Fruit fly (Drosophila melanogaster): ENCODE results near the gene Uch.

Uch gene

dm6 chr2L:2182735-2183340 is 31.2 kb downstream of the Uch start (continued):
- TF ChIP-seq MESR4 (GFP tag; optimal IDR thresholded peaks at IDR 0.05) (no peak), twi (tag; optimal IDR thresholded peaks at IDR 0.05) (no peak), HLHmδ (GFP tag; optimal IDR thresholded peaks at IDR 0.05) (peak; percentile 51), CG8924 (tag; optimal IDR thresholded peaks at IDR 0.05) (peak; percentile 75), pros (GFP tag; optimal IDR thresholded peaks at IDR 0.05) (no peak), her (GFP tag; optimal IDR thresholded peaks at IDR 0.05) (peak; percentile 48), CG7928 (GFP tag; optimal IDR thresholded peaks at IDR 0.05) (no peak), CG14965 (GFP tag; optimal IDR thresholded peaks at IDR 0.05; ENCODE audit: borderline replicate concordance) (no peak), corto (GFP tag; optimal IDR thresholded peaks at IDR 0.05) (no peak), CG12299 (tag; optimal IDR thresholded peaks at IDR 0.05) (no peak), CG9932 (GFP tag; IDR thresholded peaks at IDR 0.05) (no peak), Stat92E (GFP tag; optimal IDR thresholded peaks at IDR 0.05) (peak in 1 of 3 experiments; percentile 94), Aef1 (GFP tag; IDR thresholded peaks at IDR 0.05) (no peak), dm (GFP tag; optimal IDR thresholded peaks at IDR 0.05) (peak; percentile 19), tx (GFP tag; optimal IDR thresholded peaks at IDR 0.05) (peak; percentile 37), CG12155 (GFP tag; optimal IDR thresholded peaks at IDR 0.05) (peak; percentile 41), CG17612 (GFP tag; IDR thresholded peaks at IDR 0.05) (no peak), Hr51 (GFP tag; optimal IDR thresholded peaks at IDR 0.05) (peak in 1 of 2 experiments; percentile 56), ro (GFP tag; IDR thresholded peaks at IDR 0.05) (peak; percentile 34; the same call in 1 of the 2 replicates), CG15269 (tag; optimal IDR thresholded peaks at IDR 0.05) (no peak), grau (tag; optimal IDR thresholded peaks at IDR 0.05) (peak; percentile 62), bab2 (GFP tag; optimal IDR thresholded peaks at IDR 0.05) (peak; percentile 58), crc (GFP tag; optimal IDR thresholded peaks at IDR 0.05) (no peak), phol (tag; optimal IDR thresholded peaks at IDR 0.05) (peak; percentile 71), fd64A (GFP tag; optimal IDR thresholded peaks at IDR 0.05) (no peak), CG3163 (GFP tag; optimal IDR thresholded peaks at IDR 0.05) (no peak), unpg (GFP tag; optimal IDR thresholded peaks at IDR 0.05) (peak; percentile 65), insv (GFP tag; optimal IDR thresholded peaks at IDR 0.05) (no peak), prd (optimal IDR thresholded peaks at IDR 0.05) (no peak), prd (GFP tag; IDR thresholded peaks at IDR 0.05) (peak; percentile 80), dmrt99B (tag; optimal IDR thresholded peaks at IDR 0.05) (no peak), CG15514 (GFP tag; optimal IDR thresholded peaks at IDR 0.05) (no peak), Bdp1 (GFP tag; optimal IDR thresholded peaks at IDR 0.05) (peak; percentile 40), az2 (GFP tag; optimal IDR thresholded peaks at IDR 0.05) (peak; percentile 51), croc (GFP tag; conservative IDR thresholded peaks at IDR 0.05) (peak; percentile 71), Drgx (GFP tag; IDR thresholded peaks at IDR 0.05) (peak; percentile 62), Hey (tag; optimal IDR thresholded peaks at IDR 0.05) (no peak), CG18476 (GFP tag; optimal IDR thresholded peaks at IDR 0.05) (peak; percentile 12), vvl (GFP tag; IDR thresholded peaks at IDR 0.05) (peak; percentile 75), CG10267 (tag; optimal IDR thresholded peaks at IDR 0.05) (peak; percentile 83), bcd (GFP tag; optimal IDR thresholded peaks at IDR 0.05) (peak; percentile 34), CG17568 (GFP tag; optimal IDR thresholded peaks at IDR 0.05) (peak; percentile 40), Xrp1 (GFP tag; IDR thresholded peaks at IDR 0.05) (peak; percentile 93), Trl (optimal IDR thresholded peaks at IDR 0.05) (no peak), Trl (GFP tag; optimal IDR thresholded peaks at IDR 0.05) (peak; percentile 76), sisA (GFP tag; IDR thresholded peaks at IDR 0.05) (peak; percentile 59), MTF-1 (GFP tag; optimal IDR thresholded peaks at IDR 0.05; ENCODE audit: borderline replicate concordance) (peak; percentile 50), vfl (GFP tag; optimal IDR thresholded peaks at IDR 0.05) (no peak), cwo (GFP tag; optimal IDR thresholded peaks at IDR 0.05) (no peak), lmd (GFP tag; IDR thresholded peaks at IDR 0.05) (no peak)
